Worm (Caenorhabditis elegans) whole organism, L2 larva: Measurements from ENCODE around the gene cytb-5.1.
"Not testable (repeated sequence)": the region's sequence is repeated elsewhere in the genome, so short reads cannot be mapped to it uniquely, and the experiment has no call there.

Source experiments
- C34F6.9 ChIP-seq: fragments of 150-350 bp; optimal IDR thresholded peaks from 2 replicates; lab custom pipeline; 2014; ENCODE audit warnings: missing biosample characterization, missing genetic modification characterization
- F13H6.1 ChIP-seq: sonication (generic microtip); optimal IDR thresholded peaks from 2 replicates; lab custom pipeline; 2016; ENCODE audit warnings: missing genetic modification characterization, missing compliant biosample characterization
- R02D3.7 ChIP-seq: fragments of 150-350 bp; optimal IDR thresholded peaks from 2 replicates; lab custom pipeline; 2014; ENCODE audit warnings: missing biosample characterization, missing genetic modification characterization
- Y55F3AM.14 ChIP-seq: fragments of 200-800 bp; sonication (Bioruptor generic); optimal IDR thresholded peaks from 2 replicates; lab custom pipeline; 2018; ENCODE audit warnings: mild to moderate bottlenecking, missing genetic modification characterization, missing compliant biosample characterization
- ZK546.5 ChIP-seq: sonication (generic microtip); optimal IDR thresholded peaks from 2 replicates; lab custom pipeline; 2017; ENCODE audit warnings: missing biosample characterization, missing genetic modification characterization
- alr-1 ChIP-seq: fragments of 150-350 bp; optimal IDR thresholded peaks from 2 replicates; lab custom pipeline; 2014; ENCODE audit warnings: missing biosample characterization, missing genetic modification characterization
- aly-2 ChIP-seq: fragments of 150-350 bp; optimal IDR thresholded peaks from 2 replicates; lab custom pipeline; 2014; ENCODE audit warnings: missing biosample characterization, missing genetic modification characterization
- ama-1 ChIP-seq: fragments of 150-350 bp; optimal IDR thresholded peaks from 2 replicates; lab custom pipeline; 2018; ENCODE audit warnings: inconsistent platforms
- blmp-1 ChIP-seq: sonication (generic microtip); optimal IDR thresholded peaks from 2 replicates; lab custom pipeline; 2017; ENCODE audit warnings: missing genetic modification characterization, mild to moderate bottlenecking, missing compliant biosample characterization, antibody characterized with exemption, moderate library complexity; ENCODE audit not compliant: insufficient read depth
- ceh-16 ChIP-seq: fragments of 150-350 bp; optimal IDR thresholded peaks from 2 replicates; lab custom pipeline; 2014; ENCODE audit warnings: missing biosample characterization, missing genetic modification characterization
- ceh-82 ChIP-seq: fragments of 150-350 bp; optimal IDR thresholded peaks from 2 replicates; lab custom pipeline; 2014; ENCODE audit warnings: missing biosample characterization, missing genetic modification characterization
- crh-2 ChIP-seq: sonication (generic microtip); optimal IDR thresholded peaks from 2 replicates; lab custom pipeline; 2017; ENCODE audit warnings: missing biosample characterization, missing genetic modification characterization
- dmd-4 ChIP-seq: sonication (generic microtip); optimal IDR thresholded peaks from 2 replicates; lab custom pipeline; 2017; ENCODE audit warnings: missing biosample characterization, missing genetic modification characterization
- egl-27 ChIP-seq: sonication (generic microtip); optimal IDR thresholded peaks from 3 replicates; lab custom pipeline; 2017; ENCODE audit warnings: missing biosample characterization, missing genetic modification reagents, missing genetic modification characterization
- elt-1 ChIP-seq: fragments of 150-350 bp; optimal IDR thresholded peaks from 2 replicates; lab custom pipeline; 2014; ENCODE audit warnings: missing biosample characterization, missing genetic modification characterization
- elt-3 ChIP-seq: sonication (generic microtip); optimal IDR thresholded peaks from 2 replicates; lab custom pipeline; 2017; ENCODE audit warnings: missing biosample characterization, missing genetic modification characterization
- fos-1 ChIP-seq: fragments of 150-350 bp; optimal IDR thresholded peaks from 2 replicates; lab custom pipeline; 2014; ENCODE audit warnings: missing biosample characterization, missing genetic modification characterization
- gmeb-1 ChIP-seq: fragments of 150-350 bp; optimal IDR thresholded peaks from 2 replicates; lab custom pipeline; 2014; ENCODE audit warnings: missing biosample characterization, missing genetic modification characterization
- lin-11 ChIP-seq: fragments of 150-350 bp; sonication (generic microtip); optimal IDR thresholded peaks from 2 replicates; lab custom pipeline; 2014; ENCODE audit warnings: missing biosample characterization, missing genetic modification characterization, inconsistent platforms, mixed read lengths
- lin-13 ChIP-seq: fragments of 150-350 bp; optimal IDR thresholded peaks from 2 replicates; lab custom pipeline; 2014; ENCODE audit warnings: missing biosample characterization, missing genetic modification reagents, missing genetic modification characterization
- lsy-2 ChIP-seq, 2 experiments: fragments of 150-350 bp in 1 of 2; sonication (generic microtip) in 1 of 2; optimal IDR thresholded peaks; 2 replicates each; lab custom pipeline; 2014 to 2017; ENCODE audit warnings: missing biosample characterization in 2 of 2, missing genetic modification characterization in 2 of 2
- mab-5 ChIP-seq: fragments of 150-350 bp; optimal IDR thresholded peaks from 2 replicates; lab custom pipeline; 2014; ENCODE audit warnings: missing biosample characterization, missing genetic modification characterization
- mbf-1 ChIP-seq: sonication (generic microtip); optimal IDR thresholded peaks from 2 replicates; lab custom pipeline; 2017; ENCODE audit warnings: missing biosample characterization, missing genetic modification characterization
- mdl-1 ChIP-seq, 2 experiments: fragments of 150-350 bp in 1 of 2; sonication (generic microtip) in 1 of 2; optimal IDR thresholded peaks; 2 replicates each; lab custom pipeline; 2017; ENCODE audit warnings: missing biosample characterization in 2 of 2, missing genetic modification characterization in 2 of 2
- nhr-10 ChIP-seq: sonication (generic microtip); optimal IDR thresholded peaks from 2 replicates; lab custom pipeline; 2017; ENCODE audit warnings: missing biosample characterization, missing genetic modification characterization
- nhr-11 ChIP-seq: fragments of 150-350 bp; optimal IDR thresholded peaks from 2 replicates; lab custom pipeline; 2014; ENCODE audit warnings: missing biosample characterization, missing genetic modification characterization
- nhr-12 ChIP-seq: fragments of 150-350 bp; optimal IDR thresholded peaks from 2 replicates; lab custom pipeline; 2014; ENCODE audit warnings: missing biosample characterization, missing genetic modification characterization
- nhr-129 ChIP-seq: fragments of 150-350 bp; optimal IDR thresholded peaks from 2 replicates; lab custom pipeline; 2014; ENCODE audit warnings: missing biosample characterization, missing genetic modification characterization
- nhr-21 ChIP-seq: fragments of 150-350 bp; optimal IDR thresholded peaks from 2 replicates; lab custom pipeline; 2014; ENCODE audit warnings: missing biosample characterization, missing genetic modification characterization
- nhr-23 ChIP-seq: fragments of 150-350 bp; optimal IDR thresholded peaks from 2 replicates; lab custom pipeline; 2014; ENCODE audit warnings: missing biosample characterization, missing genetic modification reagents, missing genetic modification characterization
- nhr-237 ChIP-seq: fragments of 150-350 bp; optimal IDR thresholded peaks from 2 replicates; lab custom pipeline; 2014; ENCODE audit warnings: missing biosample characterization, missing genetic modification characterization
- nhr-25 ChIP-seq: fragments of 150-350 bp; sonication (generic microtip); optimal IDR thresholded peaks from 3 replicates; lab custom pipeline; 2014; ENCODE audit warnings: missing biosample characterization, missing genetic modification characterization
- nhr-6 ChIP-seq: fragments of 150-350 bp; optimal IDR thresholded peaks from 2 replicates; lab custom pipeline; 2014; ENCODE audit warnings: missing biosample characterization, missing genetic modification characterization
- peb-1 ChIP-seq: fragments of 150-350 bp; optimal IDR thresholded peaks from 2 replicates; lab custom pipeline; 2014; ENCODE audit warnings: missing biosample characterization, missing genetic modification characterization
- sem-4 ChIP-seq: fragments of 150-350 bp; optimal IDR thresholded peaks from 2 replicates; lab custom pipeline; 2014; ENCODE audit warnings: missing biosample characterization, missing genetic modification reagents, missing genetic modification characterization
- skn-1 ChIP-seq: sonication (generic microtip); optimal IDR thresholded peaks from 2 replicates; lab custom pipeline; 2017; ENCODE audit warnings: missing biosample characterization, missing genetic modification characterization
- sma-3 ChIP-seq: sonication (generic microtip); optimal IDR thresholded peaks from 2 replicates; lab custom pipeline; 2016; ENCODE audit warnings: missing genetic modification reagents, missing genetic modification characterization, missing compliant biosample characterization
- sma-9 ChIP-seq, 2 experiments: fragments of 150-350 bp in 1 of 2; sonication (generic microtip) in 1 of 2; optimal IDR thresholded peaks; 2 replicates each; lab custom pipeline; 2014 to 2016; ENCODE audit warnings: missing genetic modification characterization in 2 of 2, mild to moderate bottlenecking in 1 of 2, missing biosample characterization in 1 of 2, missing compliant biosample characterization in 1 of 2, missing genetic modification reagents in 1 of 2, moderate library complexity in 1 of 2
- unc-39 ChIP-seq: fragments of 150-350 bp; optimal IDR thresholded peaks from 2 replicates; lab custom pipeline; 2014; ENCODE audit warnings: missing biosample characterization, missing genetic modification characterization
- unc-55 ChIP-seq: fragments of 150-350 bp; sonication (generic microtip); optimal IDR thresholded peaks from 3 replicates; lab custom pipeline; 2014; ENCODE audit warnings: missing biosample characterization, missing genetic modification reagents, missing genetic modification characterization
- unc-62 ChIP-seq: fragments of 150-350 bp; optimal IDR thresholded peaks from 2 replicates; lab custom pipeline; 2014; ENCODE audit warnings: missing biosample characterization, missing genetic modification reagents, missing genetic modification characterization
- zag-1 ChIP-seq: fragments of 150-350 bp; optimal IDR thresholded peaks from 2 replicates; lab custom pipeline; 2014; ENCODE audit warnings: missing biosample characterization, missing genetic modification characterization
- ztf-11 ChIP-seq: sonication (generic microtip); optimal IDR thresholded peaks from 2 replicates; lab custom pipeline; 2017; ENCODE audit warnings: missing biosample characterization, missing genetic modification characterization
- ztf-4 ChIP-seq: fragments of 150-350 bp; optimal IDR thresholded peaks from 2 replicates; lab custom pipeline; 2014; ENCODE audit warnings: missing biosample characterization, missing genetic modification characterization

Gene cytb-5.1

DNA sequence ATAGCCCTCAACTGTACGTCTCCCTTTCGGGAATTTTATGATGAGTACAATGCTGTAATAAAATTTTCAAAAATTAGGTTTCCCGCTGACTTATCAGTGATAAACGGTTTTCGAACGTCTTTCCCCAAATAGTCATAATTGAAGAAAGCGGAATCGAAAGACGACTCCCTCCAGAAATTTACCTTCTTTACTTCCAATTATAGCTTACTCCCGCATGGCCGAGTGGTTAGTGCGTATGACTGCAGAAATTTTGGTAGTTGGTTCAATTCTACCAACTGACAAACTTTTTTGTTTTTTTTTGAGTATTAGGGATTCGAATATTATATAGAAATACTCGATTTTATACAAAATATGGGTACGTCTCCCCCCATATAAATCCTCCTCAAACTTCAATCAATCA is 28.6 kb upstream of the cytb-5.1 start:
- peak; percentile 7 for TF ChIP-seq sma-9 (GFP tag; optimal IDR thresholded peaks at IDR 0.05; lab: Kevin White, UChicago)
- not testable (repeated sequence) for TF ChIP-seq sma-9 (tag; optimal IDR thresholded peaks at IDR 0.05; lab: Kevin White, UChicago)
- TF ChIP-seq, all 48 proteins: peak for 1; not testable (repeated sequence) for 47

- TF ChIP-seq Y55F3AM.14 (GFP tag; lab: Kevin White, UChicago) (peak; percentile 48), sma-3 (GFP tag; lab: Kevin White, UChicago) (no peak), lin-11 (tag; lab: Kevin White, UChicago) (peak; percentile 31), nhr-129 (tag; lab: Kevin White, UChicago) (peak; percentile 63), C34F6.9 (tag; lab: Kevin White, UChicago) (peak; percentile 57), fos-1 (tag; lab: Kevin White, UChicago) (peak; percentile 16), aly-2 (tag; lab: Kevin White, UChicago) (no peak), ZK546.5 (tag; lab: Kevin White, UChicago) (no peak), unc-62 (GFP tag; lab: Kevin White, UChicago) (no peak), mdl-1 (tag; optimal IDR thresholded peaks at IDR 0.05; lab: Kevin White, UChicago) (peak in 1 of 2 experiments; percentile 11), blmp-1 (tag; lab: Kevin White, UChicago) (no peak), zag-1 (no peak), mab-5 (peak; percentile 43), F13H6.1 (tag; lab: Kevin White, UChicago) (peak; percentile 68), nhr-11 (no peak), sem-4 (tag; lab: Kevin White, UChicago) (peak; percentile 19), peb-1 (no peak), sma-9 (GFP tag; optimal IDR thresholded peaks at IDR 0.05; lab: Kevin White, UChicago) (peak; percentile 56), sma-9 (tag; optimal IDR thresholded peaks at IDR 0.05; lab: Kevin White, UChicago) (no peak), lsy-2 (tag; optimal IDR thresholded peaks at IDR 0.05; lab: Kevin White, UChicago) (peak in 1 of 2 experiments; percentile 51), unc-55 (GFP tag; lab: Kevin White, UChicago) (peak; percentile 65), dmd-4 (tag; lab: Kevin White, UChicago) (no peak), crh-2 (peak; percentile 20), nhr-237 (tag; lab: Kevin White, UChicago) (no peak)
- TF ChIP-seq, all 48 proteins: peak for 13
Observed at ce11 chrX:13973769-13974168, 28.0 kb upstream of the cytb-5.1 start.

DNA sequence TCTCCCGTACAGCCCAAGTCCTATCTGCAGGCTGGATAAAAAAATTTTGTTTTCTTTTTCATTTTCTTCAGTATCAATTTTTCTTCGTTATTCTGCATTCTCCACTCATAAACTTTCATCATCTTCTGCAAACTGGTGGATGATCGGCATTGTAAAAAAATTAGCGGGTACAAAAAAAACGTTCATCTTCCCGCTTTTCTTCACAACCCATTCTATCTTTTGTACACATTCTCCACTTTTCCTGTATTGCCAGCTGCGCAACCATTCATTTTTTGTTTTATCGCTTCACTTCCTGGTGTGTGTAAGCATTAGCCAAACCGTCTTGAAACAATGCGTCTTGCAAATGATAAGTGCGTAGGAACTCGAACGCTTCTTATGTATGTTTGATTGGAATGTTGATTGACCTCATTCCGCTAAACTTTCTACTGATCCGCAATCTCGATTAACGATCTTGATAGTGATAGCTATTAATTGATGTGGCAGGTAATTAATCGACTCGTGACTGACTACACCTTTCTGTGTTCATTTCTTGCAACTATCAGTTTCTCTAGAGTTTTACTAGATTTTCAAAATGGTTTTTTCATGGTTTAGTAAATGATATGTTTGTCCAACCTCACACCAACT is 27.2 kb upstream of the cytb-5.1 start:
- TF ChIP-seq R02D3.7 (tag; lab: Kevin White, UChicago) (no peak), sem-4 (tag; lab: Kevin White, UChicago) (peak; percentile 37), mdl-1 (tag; optimal IDR thresholded peaks at IDR 0.05; lab: Kevin White, UChicago) (peak in 1 of 2 experiments; percentile 17), C34F6.9 (tag; lab: Kevin White, UChicago) (no peak), gmeb-1 (tag; lab: Kevin White, UChicago) (peak; percentile 14), unc-55 (GFP tag; lab: Kevin White, UChicago) (no peak), crh-2 (peak; percentile 42), ama-1 (no peak), fos-1 (tag; lab: Kevin White, UChicago) (peak; percentile 52), sma-9 (GFP tag; optimal IDR thresholded peaks at IDR 0.05; lab: Kevin White, UChicago) (peak; percentile 90), sma-9 (tag; optimal IDR thresholded peaks at IDR 0.05; lab: Kevin White, UChicago) (no peak), mbf-1 (tag; lab: Kevin White, UChicago) (no peak), lsy-2 (tag; optimal IDR thresholded peaks at IDR 0.05; lab: Kevin White, UChicago) (no peak), nhr-11 (no peak), ceh-16 (tag; lab: Kevin White, UChicago) (peak; percentile 97), elt-1 (tag; lab: Kevin White, UChicago) (peak; percentile 59), nhr-6 (tag; lab: Kevin White, UChicago) (peak; percentile 55), nhr-10 (no peak), Y55F3AM.14 (GFP tag; lab: Kevin White, UChicago) (no peak), blmp-1 (tag; lab: Kevin White, UChicago) (peak; percentile 87), nhr-21 (tag; lab: Kevin White, UChicago) (peak; percentile 76), nhr-12 (tag; lab: Kevin White, UChicago) (no peak), ztf-4 (tag; lab: Kevin White, UChicago) (no peak), nhr-237 (tag; lab: Kevin White, UChicago) (no peak), unc-39 (tag; lab: Kevin White, UChicago) (no peak), ceh-82 (no peak), lin-13 (no peak), nhr-129 (tag; lab: Kevin White, UChicago) (no peak), alr-1 (no peak), nhr-23 (tag; lab: Kevin White, UChicago) (no peak), F13H6.1 (tag; lab: Kevin White, UChicago) (no peak), nhr-25 (tag; lab: Kevin White, UChicago) (peak; percentile 55), ZK546.5 (tag; lab: Kevin White, UChicago) (no peak), elt-3 (tag; lab: Kevin White, UChicago) (no peak), sma-3 (GFP tag; lab: Kevin White, UChicago) (peak; percentile 61), skn-1 (tag; lab: Kevin White, UChicago) (no peak), peb-1 (no peak), aly-2 (tag; lab: Kevin White, UChicago) (no peak), lin-11 (tag; lab: Kevin White, UChicago) (no peak), egl-27 (peak; percentile 58), dmd-4 (tag; lab: Kevin White, UChicago) (no peak), mab-5 (peak; percentile 13), ztf-11 (tag; lab: Kevin White, UChicago) (no peak), unc-62 (GFP tag; lab: Kevin White, UChicago) (peak; percentile 69)
